Worm (Caenorhabditis elegans): ENCODE data around the gene C55A1.4.
"Not testable (repeated sequence)": the region's sequence is repeated elsewhere in the genome, so short reads cannot be mapped to it uniquely, and the experiment has no call there.

DNA sequence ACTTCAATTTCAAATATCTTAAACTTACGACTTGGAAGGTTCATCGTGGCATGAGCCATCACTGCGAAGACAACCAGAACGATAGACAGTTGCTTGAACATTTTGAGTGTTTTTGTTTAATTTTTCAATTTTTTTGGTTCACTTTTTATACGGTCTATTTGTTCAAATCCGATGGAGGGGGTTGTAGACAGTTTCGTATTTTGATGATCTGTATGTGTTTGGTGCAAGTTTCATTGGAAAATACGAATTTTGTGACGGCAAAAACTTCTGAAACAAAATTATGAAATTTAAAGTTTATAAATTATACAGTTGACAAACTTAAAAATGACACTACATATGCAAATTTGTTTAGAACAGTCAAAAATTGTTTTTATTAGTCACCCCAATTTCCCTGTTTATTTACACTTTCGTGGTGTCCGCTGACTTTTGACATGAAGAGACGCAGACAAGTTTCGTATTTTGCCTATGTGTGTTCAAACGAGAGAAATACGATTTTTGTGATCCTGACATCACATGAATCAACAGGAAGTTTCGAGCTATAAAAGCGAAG lies 4.5 kb upstream of the C55A1.4 start, which contains the start of the genes C55A1.7 and C55A1.6:
- TF ChIP-seq ztf-4 (tag; optimal IDR thresholded peaks at IDR 0.05); nhr-237 (tag; optimal IDR thresholded peaks at IDR 0.05); elt-3 (tag; optimal IDR thresholded peaks at IDR 0.05); skn-1 (tag; optimal IDR thresholded peaks at IDR 0.05); C34F6.9 (tag; optimal IDR thresholded peaks at IDR 0.05); ZK546.5 (tag; optimal IDR thresholded peaks at IDR 0.05); ceh-82 (tag; optimal IDR thresholded peaks at IDR 0.05); zag-1 (tag; optimal IDR thresholded peaks at IDR 0.05); ama-1 (optimal IDR thresholded peaks at IDR 0.05); mab-5 (tag; optimal IDR thresholded peaks at IDR 0.05); lsy-2 (tag; optimal IDR thresholded peaks at IDR 0.05); fos-1 (tag; optimal IDR thresholded peaks at IDR 0.05); nhr-23 (tag; optimal IDR thresholded peaks at IDR 0.05): not testable (repeated sequence)
